Worm (Caenorhabditis elegans) whole organism, L4/young adult: ENCODE results near the gene lgmn-1.

Experiments
- W03F9.2 ChIP-seq: fragments of 150-350 bp; optimal IDR thresholded peaks from 2 replicates; lab custom pipeline; 2014; ENCODE audit warnings: missing biosample characterization, missing genetic modification characterization
- dao-5 ChIP-seq: sonication (generic microtip); optimal IDR thresholded peaks from 2 replicates; lab custom pipeline; 2016; ENCODE audit warnings: missing genotype, missing genetic modification characterization, moderate library complexity, missing compliant biosample characterization
- him-1 ChIP-seq: sonication (generic microtip); optimal IDR thresholded peaks from 2 replicates; lab custom pipeline; 2016; ENCODE audit warnings: missing genotype, missing genetic modification reagents, missing genetic modification characterization, missing compliant biosample characterization

Gene lgmn-1

DNA sequence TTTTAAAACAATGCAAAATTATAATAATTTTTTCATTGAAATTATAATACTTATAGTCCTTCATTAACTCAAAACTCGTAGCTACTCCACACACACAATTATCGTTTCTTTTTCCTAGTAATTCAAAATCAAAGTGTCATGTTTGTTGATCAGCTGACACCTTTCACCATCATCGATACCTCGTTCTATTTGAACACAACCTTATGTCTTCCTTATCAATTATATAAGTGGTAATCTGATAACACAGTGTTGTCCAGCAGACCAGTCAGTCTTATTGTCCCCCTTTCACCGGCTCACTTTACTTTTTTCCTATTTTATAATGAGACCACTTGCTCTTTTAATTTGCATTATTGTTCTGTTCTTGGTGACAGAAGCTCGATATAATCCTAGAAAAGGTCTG is at the start of gene lgmn-1, which contains the start of gene T28H10.2:
Gene lgmn-1 (plus strand): TSS at position 284 of the 400 bp plus-strand sequence.
Gene T28H10.2 (minus strand): TSS at position 177 of the 400 bp plus-strand sequence.
- TF ChIP-seq him-1 (tag; lab: Kevin White, UChicago) (no peak), dao-5 (tag; lab: Kevin White, UChicago) (no peak), W03F9.2 (tag; lab: Kevin White, UChicago) (no peak)

ce11 chrV:12465399-12465798 is 47.5 kb upstream of the lgmn-1 start:
- TF ChIP-seq him-1 (tag; lab: Kevin White, UChicago) (peak; percentile 52), dao-5 (tag; lab: Kevin White, UChicago) (no peak), W03F9.2 (tag; lab: Kevin White, UChicago) (no peak)

DNA sequence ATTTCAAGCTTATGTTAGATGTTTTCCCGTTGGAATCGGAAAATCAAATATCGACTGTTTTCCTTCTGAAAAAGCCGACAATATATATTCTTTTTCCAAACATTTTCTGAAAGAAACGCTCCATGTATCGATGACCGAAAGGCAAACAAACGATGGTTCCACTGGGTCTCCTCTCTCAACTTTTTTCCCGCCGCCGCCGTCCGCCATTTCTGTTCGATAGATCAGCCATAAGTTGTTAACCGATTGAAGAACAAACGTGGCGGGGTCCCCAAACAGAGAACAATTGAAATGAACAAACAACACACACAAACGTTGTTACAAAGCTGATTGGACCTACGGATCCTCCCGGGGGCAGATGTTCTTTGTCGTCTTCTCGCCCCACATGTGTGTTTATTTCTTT is 46.2 kb upstream of the lgmn-1 start:
- TF ChIP-seq dao-5 (tag; lab: Kevin White, UChicago) (no peak), him-1 (tag; lab: Kevin White, UChicago) (no peak), W03F9.2 (tag; lab: Kevin White, UChicago) (no peak)

- TF ChIP-seq him-1 (tag; lab: Kevin White, UChicago) (no peak), dao-5 (tag; lab: Kevin White, UChicago) (no peak), W03F9.2 (tag; lab: Kevin White, UChicago) (peak; percentile 30)
Observed at ce11 chrV:12467755-12468154, 45.1 kb upstream of the lgmn-1 start.

- TF ChIP-seq W03F9.2 (tag; lab: Kevin White, UChicago): no peak
Observed at ce11 chrV:12468363-12468762, 44.5 kb upstream of the lgmn-1 start, which contains the start of gene F28C1.3. Gene F28C1.3, plus strand, starts transcription at chrV:12468663.

- TF ChIP-seq W03F9.2 (tag; lab: Kevin White, UChicago) (no peak), dao-5 (tag; lab: Kevin White, UChicago) (no peak), him-1 (tag; lab: Kevin White, UChicago) (no peak)
Observed at ce11 chrV:12470324-12470723, 42.5 kb upstream of the lgmn-1 start.

ce11 chrV:12475360-12475759 is 37.5 kb upstream of the lgmn-1 start:
- TF ChIP-seq dao-5 (tag; lab: Kevin White, UChicago) (no peak), W03F9.2 (tag; lab: Kevin White, UChicago) (no peak), him-1 (tag; lab: Kevin White, UChicago) (no peak)

DNA sequence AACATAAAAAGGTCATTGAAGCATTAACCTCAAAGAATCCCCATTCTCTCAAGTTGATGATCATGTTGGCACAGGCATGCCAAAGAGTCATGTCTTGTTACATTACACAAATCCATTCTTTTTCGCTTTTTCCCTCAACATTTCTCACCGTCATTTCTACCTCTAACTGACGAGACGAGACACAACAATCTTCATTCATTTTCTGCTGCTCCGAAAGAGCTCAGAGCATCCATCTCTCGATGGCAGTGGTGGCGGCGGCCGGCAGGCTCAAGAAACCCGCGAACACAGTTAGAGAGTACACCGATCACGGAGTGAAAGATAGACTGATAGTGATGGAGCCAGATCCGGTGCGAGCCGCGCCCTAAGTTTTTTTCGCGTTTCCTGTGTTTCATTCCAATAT is 35.7 kb upstream of the lgmn-1 start:
- no peak for TF ChIP-seq him-1 (tag; lab: Kevin White, UChicago)
- TF ChIP-seq dao-5 (tag; lab: Kevin White, UChicago): no peak
- TF ChIP-seq W03F9.2 (tag; lab: Kevin White, UChicago): no peak

- TF ChIP-seq W03F9.2 (tag; lab: Kevin White, UChicago): no peak
- TF ChIP-seq dao-5 (tag; lab: Kevin White, UChicago): no peak
Observed at ce11 chrV:12478111-12478510, 34.7 kb upstream of the lgmn-1 start, which contains the start of gene atn-1. Gene atn-1, plus strand, starts transcription at chrV:12478411.

ce11 chrV:12478990-12479389 is 33.9 kb upstream of the lgmn-1 start:
- TF ChIP-seq dao-5 (tag; lab: Kevin White, UChicago) (no peak), W03F9.2 (tag; lab: Kevin White, UChicago) (no peak), him-1 (tag; lab: Kevin White, UChicago) (no peak)

DNA sequence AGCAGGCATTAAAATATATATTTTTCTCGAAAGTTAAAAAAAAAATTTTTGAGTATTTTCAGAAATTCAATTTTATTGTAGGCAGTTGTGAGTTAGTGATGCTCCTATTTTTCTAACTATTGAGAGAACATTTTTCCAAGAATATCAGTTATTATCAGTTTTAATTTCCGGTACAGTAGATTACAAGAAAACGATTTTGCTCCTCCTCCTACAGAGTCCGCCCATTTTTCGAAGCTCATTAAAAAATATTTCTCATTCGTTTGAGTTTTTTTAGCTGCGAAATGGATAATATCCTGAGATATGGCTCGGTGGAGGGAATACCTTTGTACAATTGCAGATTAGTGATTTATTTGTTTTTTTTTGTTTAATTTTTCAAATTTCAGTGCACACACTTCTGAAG is 28.3 kb upstream of the lgmn-1 start, which contains the start of gene srt-39:
Gene srt-39 (plus strand): TSS at position 301 of the 400 bp plus-strand sequence.
- TF ChIP-seq dao-5 (tag; lab: Kevin White, UChicago) (no peak), him-1 (tag; lab: Kevin White, UChicago) (no peak), W03F9.2 (tag; lab: Kevin White, UChicago) (no peak)

ce11 chrV:12486934-12487333 is 25.9 kb upstream of the lgmn-1 start, which contains the start of gene inx-11:
Gene inx-11, plus strand, starts transcription at chrV:12487234.
- TF ChIP-seq W03F9.2 (tag; lab: Kevin White, UChicago) (no peak), dao-5 (tag; lab: Kevin White, UChicago) (no peak), him-1 (tag; lab: Kevin White, UChicago) (no peak)

DNA sequence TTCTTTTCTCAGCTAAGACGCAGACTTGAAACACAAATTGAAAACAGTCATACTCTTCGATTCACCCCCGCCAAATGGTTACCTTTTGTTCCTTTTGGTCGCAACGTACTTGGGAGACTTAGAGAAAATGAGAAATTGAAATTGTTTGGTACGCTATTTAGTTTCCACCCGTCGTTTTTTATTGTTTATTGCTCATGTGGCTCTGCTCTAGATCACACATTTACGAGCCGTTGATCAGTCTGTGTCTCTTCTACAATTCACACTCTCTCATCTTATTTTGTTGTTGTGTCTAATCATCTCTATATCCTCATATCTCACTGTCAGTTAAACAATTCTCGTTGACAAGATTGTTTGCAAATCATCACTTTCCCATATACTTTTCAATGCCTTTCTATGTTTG is 24.9 kb upstream of the lgmn-1 start:
- TF ChIP-seq dao-5 (tag; lab: Kevin White, UChicago): no peak
- TF ChIP-seq W03F9.2 (tag; lab: Kevin White, UChicago): no peak
- TF ChIP-seq him-1 (tag; lab: Kevin White, UChicago): no peak

DNA sequence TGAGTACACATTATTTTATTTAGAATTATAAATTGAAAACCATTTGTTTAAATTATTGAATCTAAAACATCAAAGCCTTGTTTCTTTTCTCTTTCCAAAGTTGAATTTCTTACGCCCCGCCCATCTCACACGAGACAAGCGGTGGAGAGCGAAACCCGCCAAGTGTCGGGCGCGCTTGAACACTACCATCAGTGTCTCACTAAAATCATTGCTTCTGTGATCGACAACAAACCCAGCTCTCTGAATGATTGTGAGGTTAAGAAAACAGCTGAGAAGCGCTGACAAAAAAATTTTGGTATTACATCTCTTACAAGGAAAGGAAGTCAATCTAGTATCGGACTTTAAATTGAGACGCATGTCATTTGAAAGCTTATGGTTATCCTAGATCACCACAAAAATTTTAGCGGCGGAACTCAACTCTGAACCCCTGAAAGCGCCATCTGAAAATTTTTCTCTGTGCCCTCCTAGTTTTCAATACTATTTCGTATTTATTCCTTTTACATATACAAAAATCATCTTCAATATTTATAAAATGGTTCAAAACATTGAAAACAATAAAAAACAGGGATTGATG is 21.7 kb upstream of the lgmn-1 start:
- TF ChIP-seq W03F9.2 (tag; lab: Kevin White, UChicago) (peak; percentile 63), dao-5 (tag; lab: Kevin White, UChicago) (no peak)
